Worm (Caenorhabditis elegans) whole organism, L1 larva: ENCODE measurements around the gene F21D5.9.
A peak's percentile ranks its signal among the peaks of the same experiment; 100 is the strongest.

Experiments used
- C04F5.9 ChIP-seq: sonication (generic microtip); optimal IDR thresholded peaks from 2 replicates; lab custom pipeline; 2016; ENCODE audit warnings: missing genetic modification characterization, missing compliant biosample characterization
- C16A3.4 ChIP-seq: fragments of 150-350 bp; optimal IDR thresholded peaks from 2 replicates; lab custom pipeline; 2014; ENCODE audit warnings: missing biosample characterization, missing genetic modification characterization
- Y116A8C.19 ChIP-seq: sonication (generic microtip); optimal IDR thresholded peaks from 2 replicates; lab custom pipeline; 2016; ENCODE audit warnings: missing compliant biosample characterization, missing genetic modification characterization, borderline replicate concordance
- alr-1 ChIP-seq: fragments of 200-800 bp; sonication (Bioruptor generic); optimal IDR thresholded peaks from 2 replicates; lab custom pipeline; 2018; ENCODE audit warnings: borderline replicate concordance, mild to moderate bottlenecking, missing genetic modification characterization, missing compliant biosample characterization
- ama-1 ChIP-seq: fragments of 150-350 bp; optimal IDR thresholded peaks from 2 replicates; lab custom pipeline; 2014
- ceh-8 ChIP-seq: fragments of 200-800 bp; sonication (Bioruptor generic); optimal IDR thresholded peaks from 2 replicates; lab custom pipeline; 2018; ENCODE audit warnings: mild to moderate bottlenecking, missing genetic modification characterization, moderate library complexity, missing compliant biosample characterization
- ceh-82 ChIP-seq, 3 experiments: fragments of 150-350 bp in 1 of 3; sonication (generic microtip) in 2 of 3; optimal IDR thresholded peaks; 2 replicates each; lab custom pipeline; 2014 to 2017; ENCODE audit warnings: missing biosample characterization in 3 of 3, missing genetic modification characterization in 3 of 3
- ceh-90 ChIP-seq: sonication (generic microtip); optimal IDR thresholded peaks from 2 replicates; lab custom pipeline; 2016; ENCODE audit warnings: missing genetic modification characterization, missing compliant biosample characterization
- ces-1 ChIP-seq: fragments of 150-350 bp; optimal IDR thresholded peaks from 2 replicates; lab custom pipeline; 2014; ENCODE audit warnings: missing biosample characterization, missing genetic modification reagents, missing genetic modification characterization
- dsc-1 ChIP-seq: sonication (generic microtip); optimal IDR thresholded peaks from 2 replicates; lab custom pipeline; 2016; ENCODE audit warnings: mild to moderate bottlenecking, missing genetic modification characterization, missing compliant biosample characterization
- efl-1 ChIP-seq, 4 experiments: fragments of 150-350 bp; optimal IDR thresholded peaks in 3 of 4; peaks in 1 of 4; 1 replicate in 1 of 4; 2 replicates in 3 of 4; lab custom pipeline; 2014; ENCODE audit warnings: missing biosample characterization in 2 of 4, missing genetic modification characterization in 2 of 4, missing genetic modification reagents in 2 of 4
- egl-27 ChIP-seq, 2 experiments: fragments of 150-350 bp in 1 of 2; sonication (generic microtip); optimal IDR thresholded peaks; 3 replicates each; lab custom pipeline; 2017 to 2018; ENCODE audit warnings: missing biosample characterization in 2 of 2, missing genetic modification characterization in 2 of 2, missing genetic modification reagents in 2 of 2
- elt-2 ChIP-seq: sonication (generic microtip); optimal IDR thresholded peaks from 2 replicates; lab custom pipeline; 2016; ENCODE audit warnings: missing genetic modification characterization, mild to moderate bottlenecking, inconsistent platforms, missing compliant biosample characterization, missing genetic modification reagents
- fkh-8 ChIP-seq: sonication (generic microtip); optimal IDR thresholded peaks from 2 replicates; lab custom pipeline; 2016; ENCODE audit warnings: mild to moderate bottlenecking, missing genetic modification characterization, missing compliant biosample characterization
- hlh-4 ChIP-seq: sonication (generic microtip); optimal IDR thresholded peaks from 2 replicates; lab custom pipeline; 2016; ENCODE audit warnings: mild to moderate bottlenecking, missing genetic modification characterization, missing compliant biosample characterization
- hpl-2 ChIP-seq: fragments of 150-350 bp; optimal IDR thresholded peaks from 2 replicates; lab custom pipeline; 2014; ENCODE audit warnings: missing biosample characterization, missing genetic modification reagents, missing genetic modification characterization
- isw-1 ChIP-seq: fragments of 200-800 bp; sonication (Bioruptor generic); IDR thresholded peaks from 2 replicates; pipeline ENCODE4 v1.3.6; 2022; ENCODE audit warnings: missing genetic modification characterization, missing compliant biosample characterization
- lin-14 ChIP-seq: fragments of 200-800 bp; sonication (Bioruptor generic); optimal IDR thresholded peaks from 2 replicates; lab custom pipeline; 2018; ENCODE audit warnings: mild to moderate bottlenecking, missing genetic modification characterization, moderate library complexity, missing compliant biosample characterization
- lin-15B ChIP-seq: fragments of 150-350 bp; sonication (generic microtip); optimal IDR thresholded peaks from 3 replicates; lab custom pipeline; 2014; ENCODE audit warnings: missing biosample characterization, missing genetic modification characterization
- lin-35 ChIP-seq, 2 experiments: fragments of 150-350 bp; optimal IDR thresholded peaks; 2 replicates each; lab custom pipeline; 2014; ENCODE audit warnings: missing biosample characterization in 2 of 2, missing genetic modification characterization in 2 of 2, missing genetic modification reagents in 2 of 2
- lsy-2 ChIP-seq, 2 experiments: fragments of 150-350 bp; optimal IDR thresholded peaks; 2 replicates each; lab custom pipeline; 2014; ENCODE audit warnings: missing biosample characterization in 2 of 2, missing genetic modification characterization in 2 of 2
- mab-9 ChIP-seq: fragments of 200-800 bp; sonication (Bioruptor generic); IDR thresholded peaks from 2 replicates; pipeline ENCODE4 v1.3.6; 2022; ENCODE audit warnings: missing genetic modification reagents, missing genetic modification characterization, missing compliant biosample characterization
- nhr-19 ChIP-seq: fragments of 200-800 bp; sonication (Bioruptor generic); conservative IDR thresholded peaks from 2 replicates; pipeline ENCODE4 v1.3.6; 2022; ENCODE audit warnings: missing genetic modification characterization, missing compliant biosample characterization
- nhr-20 ChIP-seq: sonication (generic microtip); optimal IDR thresholded peaks from 2 replicates; lab custom pipeline; 2016; ENCODE audit warnings: mild to moderate bottlenecking, missing genetic modification characterization, missing compliant biosample characterization
- nhr-28 ChIP-seq: fragments of 150-350 bp; optimal IDR thresholded peaks from 2 replicates; lab custom pipeline; 2014; ENCODE audit warnings: missing biosample characterization, missing genetic modification characterization
- nhr-71 ChIP-seq: sonication (generic microtip); optimal IDR thresholded peaks from 2 replicates; lab custom pipeline; 2016; ENCODE audit warnings: mild to moderate bottlenecking, missing genetic modification characterization, moderate library complexity, missing compliant biosample characterization
- nhr-85 ChIP-seq: sonication (generic microtip); peaks from one replicate; lab custom pipeline; 2016; ENCODE audit warnings: missing genetic modification characterization, inconsistent platforms, missing compliant biosample characterization
- pax-3 ChIP-seq: fragments of 200-800 bp; sonication (Bioruptor generic); optimal IDR thresholded peaks from 2 replicates; lab custom pipeline; 2018; ENCODE audit warnings: mild to moderate bottlenecking, missing genetic modification characterization, moderate library complexity, missing compliant biosample characterization
- pqm-1 ChIP-seq: sonication (generic microtip); optimal IDR thresholded peaks from 3 replicates; lab custom pipeline; 2017; ENCODE audit warnings: missing biosample characterization, missing genetic modification characterization
- rnt-1 ChIP-seq: sonication (generic microtip); optimal IDR thresholded peaks from 2 replicates; lab custom pipeline; 2016; ENCODE audit warnings: mild to moderate bottlenecking, missing genetic modification characterization, moderate library complexity, missing compliant biosample characterization
- skn-1 ChIP-seq: fragments of 150-350 bp; optimal IDR thresholded peaks from 2 replicates; lab custom pipeline; 2014; ENCODE audit warnings: missing biosample characterization, missing genetic modification characterization
- snu-23 ChIP-seq: sonication (generic microtip); optimal IDR thresholded peaks from 2 replicates; lab custom pipeline; 2016; ENCODE audit warnings: missing genetic modification characterization, missing compliant biosample characterization
- sptf-1 ChIP-seq: fragments of 150-350 bp; optimal IDR thresholded peaks from 2 replicates; lab custom pipeline; 2014; ENCODE audit warnings: missing biosample characterization, missing genetic modification characterization
- sup-37 ChIP-seq: fragments of 200-800 bp; sonication (Bioruptor generic); optimal IDR thresholded peaks from 2 replicates; lab custom pipeline; 2018; ENCODE audit warnings: mild to moderate bottlenecking, missing genetic modification characterization, missing compliant biosample characterization
- swsn-7 ChIP-seq: sonication (generic microtip); optimal IDR thresholded peaks from 2 replicates; lab custom pipeline; 2016; ENCODE audit warnings: missing genetic modification characterization, missing compliant biosample characterization
- tlp-1 ChIP-seq: fragments of 150-350 bp; optimal IDR thresholded peaks from 2 replicates; lab custom pipeline; 2014; ENCODE audit warnings: missing biosample characterization, missing genetic modification characterization
- unc-130 ChIP-seq: fragments of 150-350 bp; optimal IDR thresholded peaks from 2 replicates; lab custom pipeline; 2017; ENCODE audit warnings: missing biosample characterization, missing genetic modification characterization, inconsistent platforms
- unc-30 ChIP-seq: sonication (generic microtip); optimal IDR thresholded peaks from 2 replicates; lab custom pipeline; 2017; ENCODE audit warnings: missing biosample characterization, missing genetic modification characterization
- unc-98 ChIP-seq: fragments of 200-800 bp; sonication (Bioruptor generic); IDR thresholded peaks from 2 replicates; pipeline ENCODE4 v1.3.6; 2022; ENCODE audit warnings: missing genetic modification characterization, missing compliant biosample characterization
- xbp-1 ChIP-seq: sonication (generic microtip); optimal IDR thresholded peaks from 2 replicates; lab custom pipeline; 2016; ENCODE audit warnings: missing genetic modification characterization, missing compliant biosample characterization
- zag-1 ChIP-seq: fragments of 150-350 bp; optimal IDR thresholded peaks from 2 replicates; lab custom pipeline; 2014; ENCODE audit warnings: missing biosample characterization, missing genetic modification characterization
- zip-4 ChIP-seq: fragments of 200-800 bp; sonication (Bioruptor generic); optimal IDR thresholded peaks from 2 replicates; lab custom pipeline; 2018; ENCODE audit warnings: mild to moderate bottlenecking, missing genetic modification characterization, moderate library complexity, missing compliant biosample characterization
- ztf-4 ChIP-seq: fragments of 150-350 bp; optimal IDR thresholded peaks from 2 replicates; lab custom pipeline; 2014; ENCODE audit warnings: missing biosample characterization, missing genetic modification characterization

The F21D5.9 gene

ce11 chrIV:8754727-8755126, 30.9 kb downstream of the F21D5.9 start, which contains the start of gene elli-1:
elli-1 (minus strand) TSS chrIV:8754827.
- TF ChIP-seq hpl-2, result no peak
- no peak for TF ChIP-seq efl-1 (optimal IDR thresholded peaks at IDR 0.05; lab: Kevin White, UChicago)
- TF ChIP-seq efl-1 (GFP tag; optimal IDR thresholded peaks at IDR 0.05 in 1 of 2; lab: Kevin White, UChicago), result peak in 1 of 2 experiments; percentile 28
- TF ChIP-seq skn-1, result no peak
- no peak for TF ChIP-seq nhr-19 (GFP tag; lab: Robert Waterston, UW)
- no peak for TF ChIP-seq lin-14

- no peak for TF ChIP-seq alr-1 (tag; lab: Kevin White, UChicago)
- TF ChIP-seq isw-1, result no peak
- peak; percentile 78 for TF ChIP-seq lin-14
- TF ChIP-seq sup-37 (GFP tag; lab: Kevin White, UChicago), result no peak
- no peak for TF ChIP-seq unc-30 (tag; lab: Kevin White, UChicago)
- peak in 1 of 2 experiments; percentile 38 for TF ChIP-seq lsy-2 (tag; optimal IDR thresholded peaks at IDR 0.05; lab: Kevin White, UChicago)
- TF ChIP-seq egl-27 (tag; optimal IDR thresholded peaks at IDR 0.05; lab: Kevin White, UChicago), result no peak
- no peak for TF ChIP-seq Y116A8C.19 (tag; lab: Kevin White, UChicago)
- no peak for TF ChIP-seq tlp-1 (tag; lab: Kevin White, UChicago)
- TF ChIP-seq nhr-85 (tag; lab: Kevin White, UChicago), result no peak
- peak; percentile 82 for TF ChIP-seq pqm-1
- peak; percentile 51 for TF ChIP-seq nhr-71 (tag; lab: Kevin White, UChicago)
- no peak for TF ChIP-seq C04F5.9 (tag; lab: Kevin White, UChicago)
- TF ChIP-seq lin-15B, result no peak
- TF ChIP-seq swsn-7 (tag; lab: Kevin White, UChicago), result peak; percentile 5
- TF ChIP-seq unc-130, result peak; percentile 31
- TF ChIP-seq hlh-4 (tag; lab: Kevin White, UChicago), result no peak
- TF ChIP-seq dsc-1 (tag; lab: Kevin White, UChicago), result no peak
- peak in 1 of 3 experiments; percentile 10 for TF ChIP-seq ceh-82 (tag; optimal IDR thresholded peaks at IDR 0.05; lab: Kevin White, UChicago)
- TF ChIP-seq nhr-20, result peak; percentile 24
- TF ChIP-seq C16A3.4 (tag; lab: Kevin White, UChicago), result peak; percentile 1
- no peak for TF ChIP-seq zag-1
- TF ChIP-seq sptf-1 (tag; lab: Kevin White, UChicago), result no peak
- TF ChIP-seq ztf-4 (tag; lab: Kevin White, UChicago), result no peak
- TF ChIP-seq ceh-8 (GFP tag; lab: Kevin White, UChicago), result no peak
- no peak for TF ChIP-seq ama-1 (lab: Kevin White, UChicago)
- TF ChIP-seq fkh-8 (tag; lab: Kevin White, UChicago), result no peak
- no peak for TF ChIP-seq pax-3 (tag; lab: Kevin White, UChicago)
- no peak for TF ChIP-seq nhr-28 (tag; lab: Kevin White, UChicago)
- no peak for TF ChIP-seq xbp-1 (tag; lab: Kevin White, UChicago)
- TF ChIP-seq snu-23, result peak; percentile 25
- no peak for TF ChIP-seq unc-98
- TF ChIP-seq mab-9 (GFP tag; lab: Robert Waterston, UW), result no peak
- peak; percentile 69 for TF ChIP-seq elt-2 (tag; lab: Kevin White, UChicago)
- no peak for TF ChIP-seq zip-4
- TF ChIP-seq efl-1 (optimal IDR thresholded peaks at IDR 0.05; lab: Kevin White, UChicago), result peak in 1 of 2 experiments; percentile 12
- no peak for TF ChIP-seq efl-1 (GFP tag; optimal IDR thresholded peaks at IDR 0.05 in 1 of 2; lab: Kevin White, UChicago)
- TF ChIP-seq lin-35 (GFP tag; optimal IDR thresholded peaks at IDR 0.05; lab: Kevin White, UChicago), result peak in 1 of 2 experiments; percentile 22
- TF ChIP-seq rnt-1 (tag; lab: Kevin White, UChicago), result peak; percentile 33
- no peak for TF ChIP-seq ceh-90 (tag; lab: Kevin White, UChicago)
- no peak for TF ChIP-seq ces-1 (GFP tag; lab: Kevin White, UChicago)
Measured at ce11 chrIV:8757729-8758128, 33.9 kb downstream of the F21D5.9 start.
